Fruit fly (Drosophila melanogaster) whole organism, embryonic: ENCODE results near the gene CG3071.

Source experiments
- CG10431 ChIP-seq: fragments of 200-800 bp; sonication (Bioruptor generic); optimal IDR thresholded peaks from 3 replicates; lab custom pipeline; 2018; ENCODE audit warnings: missing biosample characterization, mild to moderate bottlenecking, missing genetic modification characterization
- CG11247 ChIP-seq: fragments of 200-800 bp; sonication (Bioruptor generic); IDR thresholded peaks from 2 replicates; pipeline ENCODE4 v1.3.6; 2022; ENCODE audit warnings: missing biosample characterization, missing genetic modification characterization
- ato ChIP-seq: fragments of 200-800 bp; sonication (Bioruptor generic); IDR thresholded peaks from 2 replicates; pipeline ENCODE4 v1.3.6; 2022; ENCODE audit warnings: missing biosample characterization, missing genetic modification characterization; ENCODE audit not compliant: partially characterized antibody
- dmrt99B ChIP-seq: fragments of 200-800 bp; sonication (Bioruptor generic); optimal IDR thresholded peaks from 2 replicates; lab custom pipeline; 2018; ENCODE audit warnings: missing biosample characterization, mild to moderate bottlenecking, missing genetic modification characterization, moderate library complexity

dm6 chrX:2305842-2306300 is 43.2 kb downstream of the CG3071 start:
- TF ChIP-seq ato (GFP tag; lab: Robert Waterston, UW) (no peak), CG11247 (no peak), CG10431 (no peak), dmrt99B (no peak)
